Fruit fly (Drosophila melanogaster) whole organism, adult: Measurements from ENCODE around the gene spi.

Source experiments
- CG11617 ChIP-seq: fragments of 200-800 bp; sonication (Bioruptor generic); optimal IDR thresholded peaks from 2 replicates; lab custom pipeline; 2017; ENCODE audit warnings: mild to moderate bottlenecking, missing biosample characterization, missing genetic modification reagents, missing genetic modification characterization
- Mnt ChIP-seq: fragments of 200-800 bp; sonication (Bioruptor generic); optimal IDR thresholded peaks from 2 replicates; lab custom pipeline; 2016; ENCODE audit warnings: missing biosample characterization, mild to moderate bottlenecking, missing genetic modification characterization
- cic ChIP-seq: fragments of 200-800 bp; sonication (Bioruptor generic); optimal IDR thresholded peaks from 2 replicates; lab custom pipeline; 2017; ENCODE audit warnings: missing biosample characterization, mild to moderate bottlenecking, missing genetic modification characterization, moderate library complexity
- kay ChIP-seq: fragments of 200-800 bp; sonication (Bioruptor generic); peaks from one replicate; lab custom pipeline; 2016; ENCODE audit warnings: missing biosample characterization, missing genetic modification characterization, borderline replicate concordance
- toe ChIP-seq: fragments of 200-800 bp; sonication (Bioruptor generic); optimal IDR thresholded peaks from 2 replicates; lab custom pipeline; 2016; ENCODE audit warnings: missing biosample characterization, missing genetic modification characterization

- TF ChIP-seq toe (GFP tag; lab: Kevin White, UChicago) = no peak
- peak; percentile 95 for TF ChIP-seq kay (GFP tag; lab: Kevin White, UChicago)
- TF ChIP-seq cic (GFP tag; lab: Kevin White, UChicago) = no peak
- peak; percentile 34 for TF ChIP-seq Mnt
- peak; percentile 22 for TF ChIP-seq CG11617 (GFP tag; lab: Kevin White, UChicago)
Observed at dm6 chr2L:19542268-19542773, 34.8 kb downstream of the spi start.
